Worm (Caenorhabditis elegans) whole organism, late embryonic: ENCODE results near the gene K08E7.4.

Source experiments
- F13H6.1 ChIP-seq: sonication (generic microtip); optimal IDR thresholded peaks from 2 replicates; lab custom pipeline; 2016; ENCODE audit warnings: missing genetic modification characterization, missing compliant biosample characterization
- K02D7.2 ChIP-seq: sonication (generic microtip); optimal IDR thresholded peaks from 2 replicates; lab custom pipeline; 2017; ENCODE audit warnings: mild to moderate bottlenecking, missing genetic modification characterization, missing compliant biosample characterization
- T23F11.4 ChIP-seq: fragments of 200-800 bp; sonication (Bioruptor generic); optimal IDR thresholded peaks from 2 replicates; lab custom pipeline; 2018; ENCODE audit warnings: mild to moderate bottlenecking, missing genetic modification characterization, missing compliant biosample characterization
- ama-1 ChIP-seq: fragments of 150-350 bp; optimal IDR thresholded peaks from 2 replicates; lab custom pipeline; 2014
- ceh-14 ChIP-seq: sonication (generic microtip); optimal IDR thresholded peaks from 2 replicates; lab custom pipeline; 2016; ENCODE audit warnings: missing genotype, missing genetic modification characterization, missing compliant biosample characterization
- ceh-22 ChIP-seq: sonication (generic microtip); optimal IDR thresholded peaks from 2 replicates; lab custom pipeline; 2017; ENCODE audit warnings: missing biosample characterization, missing genetic modification characterization
- ceh-30 ChIP-seq: fragments of 150-350 bp; optimal IDR thresholded peaks from 2 replicates; lab custom pipeline; 2014; ENCODE audit warnings: missing biosample characterization, missing genetic modification characterization
- ceh-31 ChIP-seq: sonication (generic microtip); optimal IDR thresholded peaks from 2 replicates; lab custom pipeline; 2016; ENCODE audit warnings: missing genetic modification characterization, missing compliant biosample characterization
- ceh-34 ChIP-seq: sonication (generic microtip); optimal IDR thresholded peaks from 2 replicates; lab custom pipeline; 2016; ENCODE audit warnings: mild to moderate bottlenecking, missing genetic modification characterization, missing compliant biosample characterization
- ceh-6 ChIP-seq: fragments of 200-800 bp; sonication (Bioruptor generic); optimal IDR thresholded peaks from 2 replicates; lab custom pipeline; 2018; ENCODE audit warnings: mild to moderate bottlenecking, missing genetic modification characterization, missing compliant biosample characterization
- che-1 ChIP-seq: sonication (generic microtip); optimal IDR thresholded peaks from 2 replicates; lab custom pipeline; 2016; ENCODE audit warnings: mild to moderate bottlenecking, missing genetic modification characterization, missing compliant biosample characterization
- dve-1 ChIP-seq: sonication (generic microtip); optimal IDR thresholded peaks from 2 replicates; lab custom pipeline; 2017; ENCODE audit warnings: antibody characterized with exemption, mild to moderate bottlenecking, missing genetic modification characterization, missing compliant biosample characterization
- ets-4 ChIP-seq: sonication (generic microtip); optimal IDR thresholded peaks from 2 replicates; lab custom pipeline; 2016; ENCODE audit warnings: missing genetic modification characterization, missing compliant biosample characterization
- fax-1 ChIP-seq: sonication (generic microtip); optimal IDR thresholded peaks from 2 replicates; lab custom pipeline; 2016; ENCODE audit warnings: missing genotype, missing genetic modification characterization, missing compliant biosample characterization
- fkh-10 ChIP-seq: fragments of 150-350 bp; optimal IDR thresholded peaks from 2 replicates; lab custom pipeline; 2014; ENCODE audit warnings: missing biosample characterization, missing genetic modification reagents, missing genetic modification characterization
- fkh-6 ChIP-seq: sonication (generic microtip); optimal IDR thresholded peaks from 2 replicates; lab custom pipeline; 2016; ENCODE audit warnings: missing genetic modification characterization, missing compliant biosample characterization
- gmeb-2 ChIP-seq: sonication (generic microtip); optimal IDR thresholded peaks from 2 replicates; lab custom pipeline; 2016; ENCODE audit warnings: missing genetic modification characterization, inconsistent platforms, missing compliant biosample characterization
- hlh-13 ChIP-seq: fragments of 200-800 bp; sonication (Bioruptor generic); optimal IDR thresholded peaks from 2 replicates; lab custom pipeline; 2018; ENCODE audit warnings: mild to moderate bottlenecking, missing genetic modification characterization, missing compliant biosample characterization
- hlh-15 ChIP-seq: sonication (generic microtip); optimal IDR thresholded peaks from 2 replicates; lab custom pipeline; 2016; ENCODE audit warnings: missing genetic modification characterization, missing compliant biosample characterization
- hlh-30 ChIP-seq: sonication (generic microtip); optimal IDR thresholded peaks from 2 replicates; lab custom pipeline; 2017; ENCODE audit warnings: antibody characterized with exemption, missing genetic modification characterization, missing compliant biosample characterization; ENCODE audit not compliant: insufficient read depth
- hlh-6 ChIP-seq: sonication (generic microtip); optimal IDR thresholded peaks from 2 replicates; lab custom pipeline; 2016; ENCODE audit warnings: missing genotype, missing genetic modification characterization, missing compliant biosample characterization
- hlh-8 ChIP-seq: sonication (generic microtip); optimal IDR thresholded peaks from 2 replicates; lab custom pipeline; 2016; ENCODE audit warnings: missing genotype, missing genetic modification characterization, missing compliant biosample characterization
- lim-6 ChIP-seq: sonication (generic microtip); optimal IDR thresholded peaks from 2 replicates; lab custom pipeline; 2016; ENCODE audit warnings: missing genetic modification characterization, missing compliant biosample characterization
- mec-3 ChIP-seq: sonication (generic microtip); optimal IDR thresholded peaks from 2 replicates; lab custom pipeline; 2016; ENCODE audit warnings: borderline replicate concordance, missing genetic modification characterization, missing compliant biosample characterization
- nfya-1 ChIP-seq: sonication (generic microtip); optimal IDR thresholded peaks from 2 replicates; lab custom pipeline; 2017; ENCODE audit warnings: missing genetic modification characterization, mild to moderate bottlenecking, missing compliant biosample characterization, antibody characterized with exemption, moderate library complexity
- nhr-11 ChIP-seq: fragments of 150-350 bp; optimal IDR thresholded peaks from 2 replicates; lab custom pipeline; 2014; ENCODE audit warnings: missing biosample characterization, missing genetic modification characterization
- npax-4 ChIP-seq: sonication (generic microtip); optimal IDR thresholded peaks from 2 replicates; lab custom pipeline; 2016; ENCODE audit warnings: missing genetic modification characterization, missing compliant biosample characterization
- pqm-1 ChIP-seq: sonication (generic microtip); optimal IDR thresholded peaks from 2 replicates; lab custom pipeline; 2016; ENCODE audit warnings: missing genetic modification characterization, missing compliant biosample characterization
- pros-1 ChIP-seq: fragments of 150-350 bp; optimal IDR thresholded peaks from 2 replicates; lab custom pipeline; 2014; ENCODE audit warnings: missing biosample characterization, missing genetic modification reagents, missing genetic modification characterization
- sdc-2 ChIP-seq: sonication (generic microtip); optimal IDR thresholded peaks from 2 replicates; lab custom pipeline; 2016; ENCODE audit warnings: missing genotype, missing genetic modification characterization, missing compliant biosample characterization
- sox-2 ChIP-seq: fragments of 200-800 bp; sonication (Bioruptor generic); IDR thresholded peaks from 2 replicates; pipeline ENCODE4 v1.3.6; 2022; ENCODE audit warnings: missing genetic modification reagents, missing genetic modification characterization, missing compliant biosample characterization
- sox-4 ChIP-seq: sonication (generic microtip); optimal IDR thresholded peaks from 2 replicates; lab custom pipeline; 2017; ENCODE audit warnings: mild to moderate bottlenecking, missing genetic modification characterization, inconsistent platforms, missing compliant biosample characterization
- tbx-2 ChIP-seq: sonication (generic microtip); optimal IDR thresholded peaks from 2 replicates; lab custom pipeline; 2016; ENCODE audit warnings: missing genetic modification characterization, missing compliant biosample characterization
- unc-55 ChIP-seq: sonication (generic microtip); optimal IDR thresholded peaks from 2 replicates; lab custom pipeline; 2017; ENCODE audit warnings: missing biosample characterization, missing genetic modification reagents, missing genetic modification characterization
- unc-86 ChIP-seq: sonication (generic microtip); optimal IDR thresholded peaks from 2 replicates; lab custom pipeline; 2016; ENCODE audit warnings: missing genetic modification characterization, missing compliant biosample characterization
- zip-5 ChIP-seq: sonication (generic microtip); optimal IDR thresholded peaks from 2 replicates; lab custom pipeline; 2016; ENCODE audit warnings: missing genetic modification characterization, missing compliant biosample characterization

K08E7.4 gene

DNA sequence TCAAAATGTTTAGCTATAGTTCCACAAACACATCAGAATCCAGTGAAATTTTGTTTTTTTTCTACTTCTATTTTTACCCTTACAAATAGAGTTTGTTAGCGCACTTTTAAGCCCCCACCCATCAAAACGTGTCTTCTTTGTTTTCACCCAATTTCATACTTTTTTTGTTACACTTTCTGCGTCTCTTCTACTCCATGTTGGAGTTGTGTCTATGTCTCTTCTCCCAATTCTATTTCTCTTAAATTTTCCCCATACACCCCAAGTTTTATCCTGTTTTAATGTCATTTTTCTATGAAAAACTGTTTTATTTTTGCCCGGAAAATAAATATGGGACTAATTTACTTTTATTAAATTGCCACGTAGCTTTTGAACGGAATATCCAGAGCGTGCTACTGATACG is 25.6 kb downstream of the K08E7.4 start:
- TF ChIP-seq fax-1 (tag; lab: Kevin White, UChicago) = no peak
- TF ChIP-seq sox-4 = no peak
- no peak for TF ChIP-seq tbx-2 (tag; lab: Kevin White, UChicago)
- TF ChIP-seq fkh-10 (GFP tag; lab: Kevin White, UChicago) = no peak
- no peak for TF ChIP-seq gmeb-2 (tag; lab: Kevin White, UChicago)
- TF ChIP-seq pros-1 (tag; lab: Kevin White, UChicago) = no peak
- TF ChIP-seq ceh-30 = no peak
- no peak for TF ChIP-seq T23F11.4 (GFP tag; lab: Kevin White, UChicago)
- TF ChIP-seq hlh-30 (tag; lab: Kevin White, UChicago) = no peak
- no peak for TF ChIP-seq hlh-15 (tag; lab: Kevin White, UChicago)
- TF ChIP-seq sox-2 (GFP tag; lab: Robert Waterston, UW) = no peak
- no peak for TF ChIP-seq pqm-1 (tag; lab: Kevin White, UChicago)
- TF ChIP-seq hlh-13 (GFP tag; lab: Kevin White, UChicago) = no peak
- TF ChIP-seq F13H6.1 = no peak
- TF ChIP-seq hlh-8 (tag; lab: Kevin White, UChicago) = no peak
- no peak for TF ChIP-seq ceh-31 (tag; lab: Kevin White, UChicago)
- TF ChIP-seq, all 69 proteins: peak for 0

DNA sequence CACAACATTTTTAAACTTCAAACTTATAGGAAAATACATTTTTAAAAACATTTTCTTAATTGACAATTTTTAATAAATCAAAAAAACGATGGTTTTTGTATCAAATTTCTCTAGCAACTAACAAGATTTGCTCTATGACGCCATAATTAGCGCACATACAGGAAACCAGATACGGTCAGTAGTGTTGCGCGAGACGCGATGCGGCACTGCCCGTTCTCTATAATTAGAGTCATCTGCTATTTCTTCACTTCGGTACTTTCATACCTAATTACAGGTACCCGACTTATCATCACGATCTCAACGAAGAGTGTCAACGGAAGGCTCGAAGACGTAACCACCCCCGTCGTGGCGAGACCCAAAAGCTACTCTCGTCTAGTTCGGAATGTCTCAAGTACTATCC is 26.3 kb downstream of the K08E7.4 start:
- TF ChIP-seq hlh-13 (GFP tag; lab: Kevin White, UChicago) (no peak), ceh-31 (tag; lab: Kevin White, UChicago) (no peak)

DNA sequence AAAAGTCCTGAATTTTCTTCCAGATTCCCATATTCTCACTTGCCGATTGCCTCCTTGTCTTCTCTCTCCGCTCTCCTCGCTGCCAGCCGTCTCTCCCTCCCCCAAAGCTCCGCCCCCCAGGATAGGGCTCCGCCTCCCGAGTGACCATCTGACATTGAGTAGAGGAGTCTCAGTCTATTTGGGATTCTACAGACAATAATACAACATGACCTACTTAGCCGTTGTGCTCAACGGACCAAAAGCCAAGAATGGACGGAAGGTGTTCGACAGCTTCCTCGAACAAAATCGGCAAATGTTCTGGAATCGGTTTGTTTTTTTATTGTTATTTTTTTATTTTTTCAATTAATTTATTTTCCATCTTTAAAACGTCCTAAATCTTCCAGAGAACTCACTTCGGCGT is 28.9 kb downstream of the K08E7.4 start, which contains the start of gene ham-1:
TSS of gene ham-1 (plus strand) at position 173 of the 400 bp plus-strand sequence.
- TF ChIP-seq ceh-34 (tag; lab: Kevin White, UChicago) (no peak), ceh-14 (tag; lab: Kevin White, UChicago) (no peak)

DNA sequence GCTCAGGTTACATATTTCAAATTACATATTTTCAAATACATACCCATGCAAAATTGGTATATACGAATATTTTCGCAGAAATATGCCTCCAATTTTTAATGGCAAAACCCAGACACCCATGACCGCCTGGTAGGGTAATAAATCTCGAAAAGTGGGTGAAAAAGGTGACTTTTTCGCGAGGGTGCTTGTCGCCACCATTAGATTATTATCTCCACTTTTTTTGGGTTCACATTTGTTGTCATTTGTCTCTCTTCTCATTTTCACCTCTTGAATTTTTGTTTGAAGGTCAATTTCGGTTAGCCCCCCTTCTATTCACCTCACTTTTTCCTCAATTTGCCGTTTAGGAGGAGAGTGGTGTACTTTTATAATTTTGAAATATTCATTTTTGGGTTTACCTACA is 30.7 kb downstream of the K08E7.4 start:
- TF ChIP-seq mec-3 (tag; lab: Kevin White, UChicago) (no peak), zip-5 (tag; lab: Kevin White, UChicago) (no peak), pqm-1 (tag; lab: Kevin White, UChicago) (no peak), ama-1 (lab: Kevin White, UChicago) (no peak), hlh-15 (tag; lab: Kevin White, UChicago) (no peak), ceh-6 (GFP tag; lab: Kevin White, UChicago) (no peak), hlh-6 (tag; lab: Kevin White, UChicago) (no peak), che-1 (tag; lab: Kevin White, UChicago) (no peak), ets-4 (tag; lab: Kevin White, UChicago) (no peak), npax-4 (no peak), dve-1 (tag; lab: Kevin White, UChicago) (no peak), nhr-11 (tag; lab: Kevin White, UChicago) (no peak), K02D7.2 (tag; lab: Kevin White, UChicago) (no peak), F13H6.1 (no peak), nfya-1 (tag; lab: Kevin White, UChicago) (no peak), fax-1 (tag; lab: Kevin White, UChicago) (no peak), unc-55 (no peak), ceh-22 (no peak), tbx-2 (tag; lab: Kevin White, UChicago) (no peak)
- TF ChIP-seq, all 69 proteins: peak for 0

DNA sequence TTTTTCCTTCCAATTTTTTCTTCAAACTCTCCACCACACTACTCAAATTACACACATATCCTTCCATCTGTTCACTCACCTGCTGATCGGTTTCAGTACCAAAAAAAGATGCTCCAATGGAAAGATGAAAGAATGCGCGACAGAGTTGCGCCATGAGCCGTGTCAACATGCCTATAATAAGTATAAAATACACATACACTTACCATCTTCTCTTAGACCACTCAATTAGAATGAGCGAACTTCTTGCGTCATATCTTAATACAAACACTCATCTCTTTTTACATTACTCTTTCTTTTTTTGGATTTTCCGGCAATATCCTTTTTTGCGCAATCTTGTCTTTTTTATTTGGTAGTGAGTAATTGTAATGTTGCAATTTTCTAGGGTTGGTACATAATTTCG is 33.3 kb downstream of the K08E7.4 start:
- TF ChIP-seq mec-3 (tag; lab: Kevin White, UChicago) = no peak
- no peak for TF ChIP-seq sdc-2 (tag; lab: Kevin White, UChicago)
- TF ChIP-seq che-1 (tag; lab: Kevin White, UChicago) = no peak
- no peak for TF ChIP-seq lim-6 (tag; lab: Kevin White, UChicago)
- no peak for TF ChIP-seq fkh-6
- TF ChIP-seq hlh-15 (tag; lab: Kevin White, UChicago) = no peak
- no peak for TF ChIP-seq hlh-8 (tag; lab: Kevin White, UChicago)
- TF ChIP-seq unc-86 = no peak
- TF ChIP-seq, all 69 proteins: peak for 0
